Fruit fly (Drosophila melanogaster) whole organism: Measurements from ENCODE around the gene SCaMC.

Source experiments
- CG8478 ChIP-seq: fragments of >200 bp; optimal IDR thresholded peaks from 2 replicates; lab custom pipeline; 2018; ENCODE audit warnings: inconsistent platforms
- EcR ChIP-seq, 2 experiments: fragments of >200 bp; optimal IDR thresholded peaks; 2 replicates each; lab custom pipeline; 2017; ENCODE audit warnings: missing biosample characterization in 2 of 2, missing genetic modification characterization in 2 of 2, missing genetic modification reagents in 2 of 2
- pan ChIP-seq: fragments of >200 bp; optimal IDR thresholded peaks from 2 replicates; lab custom pipeline; 2017
- psq ChIP-seq: fragments of >200 bp; optimal IDR thresholded peaks from 2 replicates; lab custom pipeline; 2017
- usp ChIP-seq: fragments of >200 bp; optimal IDR thresholded peaks from 2 replicates; lab custom pipeline; 2017; ENCODE audit warnings: missing biosample characterization, missing genetic modification characterization, mixed read lengths

DNA sequence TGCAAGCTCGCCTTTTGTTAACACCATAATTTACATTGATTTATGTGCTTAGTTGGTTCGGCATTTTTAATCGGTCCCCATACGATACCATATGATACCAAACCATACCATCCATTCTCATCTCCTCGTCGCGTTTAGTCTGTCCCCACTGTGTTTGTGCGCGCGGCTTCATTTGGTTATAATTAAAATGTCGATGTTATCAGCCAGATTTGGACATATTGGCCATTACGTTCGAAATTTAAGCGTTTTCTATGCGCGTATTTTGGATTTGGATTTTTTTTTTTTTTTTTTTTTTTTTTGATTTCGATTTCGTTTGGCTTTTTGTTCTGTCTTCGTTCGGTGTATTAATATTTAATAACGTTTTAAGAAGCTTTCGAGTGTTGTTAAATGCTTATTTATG, 47.3 kb upstream of the SCaMC start:
- TF ChIP-seq pan (lab: Kevin White, UChicago) (no peak), CG8478 (no peak), EcR (GFP tag; optimal IDR thresholded peaks at IDR 0.05; lab: Kevin White, UChicago) (no peak), psq (lab: Kevin White, UChicago) (no peak), usp (GFP tag; lab: Kevin White, UChicago) (no peak)
